Fruit fly (Drosophila melanogaster) whole organism, pupa: ENCODE measurements around the gene Inx3.

Experiments
- CG10348 ChIP-seq: fragments of 200-800 bp; sonication (Bioruptor generic); IDR thresholded peaks from 2 replicates; pipeline ENCODE4 v1.3.6; 2022; ENCODE audit warnings: missing biosample characterization, missing genetic modification characterization
- CG12605 ChIP-seq: fragments of 200-800 bp; sonication (Bioruptor generic); IDR thresholded peaks from 2 replicates; pipeline ENCODE4 v1.3.6; 2022; ENCODE audit warnings: missing biosample characterization, missing genetic modification characterization
- CG13204 ChIP-seq: fragments of 200-800 bp; sonication (Bioruptor generic); optimal IDR thresholded peaks from 2 replicates; lab custom pipeline; 2018; ENCODE audit warnings: missing biosample characterization, mild to moderate bottlenecking, missing genetic modification characterization, moderate library complexity
- CG14655 ChIP-seq: fragments of 200-800 bp; sonication (Bioruptor generic); optimal IDR thresholded peaks from 3 replicates; lab custom pipeline; 2017; ENCODE audit warnings: mild to moderate bottlenecking, missing biosample characterization, missing genetic modification reagents, missing genetic modification characterization
- CG15710 ChIP-seq: fragments of 200-800 bp; sonication (Bioruptor generic); optimal IDR thresholded peaks from 2 replicates; lab custom pipeline; 2018; ENCODE audit warnings: missing biosample characterization, mild to moderate bottlenecking, missing genetic modification characterization, moderate library complexity
- CG17806 ChIP-seq: fragments of 200-800 bp; sonication (Bioruptor generic); optimal IDR thresholded peaks from 2 replicates; lab custom pipeline; 2018; ENCODE audit warnings: missing biosample characterization, mild to moderate bottlenecking, missing genetic modification characterization, moderate library complexity
- CG32121 ChIP-seq: fragments of 200-800 bp; sonication (Bioruptor generic); IDR thresholded peaks from 2 replicates; pipeline ENCODE4 v1.3.6; 2022; ENCODE audit warnings: missing biosample characterization, missing genetic modification characterization
- CG34367 ChIP-seq: fragments of 200-800 bp; sonication (Bioruptor generic); optimal IDR thresholded peaks from 2 replicates; lab custom pipeline; 2018; ENCODE audit warnings: missing biosample characterization, mild to moderate bottlenecking, missing genetic modification characterization
- CG4496 ChIP-seq: fragments of 200-800 bp; sonication (Bioruptor generic); IDR thresholded peaks from 3 replicates; pipeline ENCODE4 v1.3.6; 2022; ENCODE audit warnings: missing biosample characterization, missing genetic modification characterization
- CG8159 ChIP-seq: fragments of 200-800 bp; sonication (Bioruptor generic); optimal IDR thresholded peaks from 3 replicates; lab custom pipeline; 2018; ENCODE audit warnings: missing biosample characterization, mild to moderate bottlenecking, missing genetic modification characterization, moderate library complexity
- CG8301 ChIP-seq: fragments of 200-800 bp; sonication (Bioruptor generic); optimal IDR thresholded peaks from 2 replicates; lab custom pipeline; 2018; ENCODE audit warnings: missing biosample characterization, mild to moderate bottlenecking, missing genetic modification characterization
- CG9948 ChIP-seq: fragments of 200-800 bp; sonication (Bioruptor generic); optimal IDR thresholded peaks from 2 replicates; lab custom pipeline; 2018; ENCODE audit warnings: missing biosample characterization, mild to moderate bottlenecking, missing genetic modification characterization, moderate library complexity
- D1 ChIP-seq: fragments of 200-800 bp; sonication (Bioruptor generic); optimal IDR thresholded peaks from 2 replicates; lab custom pipeline; 2018; ENCODE audit warnings: missing biosample characterization, mild to moderate bottlenecking, missing genetic modification characterization, moderate library complexity
- EcR ChIP-seq: fragments of 200-800 bp; sonication (Bioruptor generic); optimal IDR thresholded peaks from 3 replicates; lab custom pipeline; 2019; ENCODE audit warnings: missing biosample characterization, missing genetic modification characterization, mild to moderate bottlenecking, moderate library complexity, missing genetic modification reagents
- Ets98B ChIP-seq: fragments of 200-800 bp; sonication (Bioruptor generic); IDR thresholded peaks from 2 replicates; pipeline ENCODE4 v1.3.6; 2022; ENCODE audit warnings: missing biosample characterization, missing genetic modification characterization
- Pif1A ChIP-seq: fragments of 200-800 bp; sonication (Bioruptor generic); optimal IDR thresholded peaks from 3 replicates; lab custom pipeline; 2016; ENCODE audit warnings: missing biosample characterization, missing genetic modification characterization
- Pif1B ChIP-seq: fragments of 200-800 bp; sonication (Bioruptor generic); optimal IDR thresholded peaks from 3 replicates; lab custom pipeline; 2016; ENCODE audit warnings: missing biosample characterization, missing genetic modification characterization
- Snoo ChIP-seq: fragments of 200-800 bp; sonication (Bioruptor generic); optimal IDR thresholded peaks from 3 replicates; lab custom pipeline; 2017; ENCODE audit warnings: missing biosample characterization, mild to moderate bottlenecking, missing genetic modification characterization, inconsistent platforms
- fd96Ca ChIP-seq: fragments of 200-800 bp; sonication (Bioruptor generic); IDR thresholded peaks from 3 replicates; pipeline ENCODE4 v1.3.6; 2022; ENCODE audit warnings: missing biosample characterization, missing genetic modification characterization
- gl ChIP-seq: fragments of 200-800 bp; sonication (Bioruptor generic); optimal IDR thresholded peaks from 2 replicates; lab custom pipeline; 2018; ENCODE audit warnings: missing biosample characterization, mild to moderate bottlenecking, missing genetic modification characterization
- rn ChIP-seq: fragments of 200-800 bp; sonication (Bioruptor generic); IDR thresholded peaks from 2 replicates; pipeline ENCODE4 v1.3.6; 2022; ENCODE audit warnings: missing biosample characterization, missing genetic modification characterization

Inx3 gene

dm6 chr3R:28888561-28889426, 29.5 kb upstream of the Inx3 start:
- TF ChIP-seq rn (GFP tag; lab: Robert Waterston, UW) (0 out of 2 replicates have a peak, but pooled peaks have one; percentile 12), D1 (no peak), CG13204 (GFP tag; lab: Kevin White, UChicago) (peak; percentile 14), fd96Ca (GFP tag; lab: Robert Waterston, UW) (peak; percentile 80; the same call in 2 of the 3 replicates), CG4496 (GFP tag; lab: Robert Waterston, UW) (peak; percentile 67), CG17806 (tag; lab: Kevin White, UChicago) (peak; percentile 64), CG10348 (GFP tag; lab: Robert Waterston, UW) (no peak), CG34367 (tag; lab: Kevin White, UChicago) (peak; percentile 33), Pif1B (GFP tag; lab: Kevin White, UChicago) (peak; percentile 65), CG12605 (GFP tag; lab: Robert Waterston, UW) (peak; percentile 26; the same call in 1 of the 2 replicates), CG9948 (peak; percentile 62), gl (tag; lab: Kevin White, UChicago) (peak; percentile 3), EcR (GFP tag; lab: Kevin White, UChicago) (peak; percentile 90), CG8159 (tag; lab: Kevin White, UChicago) (peak; percentile 69), Snoo (tag; lab: Kevin White, UChicago) (peak; percentile 66), CG32121 (GFP tag; lab: Robert Waterston, UW) (peak; percentile 60; the same call in 1 of the 2 replicates), Pif1A (GFP tag; lab: Kevin White, UChicago) (peak; percentile 75), CG15710 (tag; lab: Kevin White, UChicago) (peak; percentile 65), CG14655 (GFP tag; lab: Kevin White, UChicago) (peak; percentile 77), CG8301 (tag; lab: Kevin White, UChicago) (peak; percentile 77), Ets98B (GFP tag; lab: Robert Waterston, UW) (peak; percentile 68)

dm6 chr3R:28887559-28888432, 28.5 kb upstream of the Inx3 start, which contains the start of the genes CG33203 and Doa:
TSS of gene CG33203 (minus strand) at chr3R:28887709.
TSS of gene Doa (plus strand) at chr3R:28888073.
- TF ChIP-seq CG17806 (tag; lab: Kevin White, UChicago) (no peak), CG15710 (tag; lab: Kevin White, UChicago) (no peak), Ets98B (GFP tag; lab: Robert Waterston, UW) (0 out of 2 replicates have a peak, but pooled peaks have one; percentile 12), CG4496 (GFP tag; lab: Robert Waterston, UW) (peak; percentile 35; the same call in 1 of the 3 replicates), fd96Ca (GFP tag; lab: Robert Waterston, UW) (no peak), CG10348 (GFP tag; lab: Robert Waterston, UW) (no peak)

dm6 chr3R:28886813-28887212, 27.5 kb upstream of the Inx3 start:
- TF ChIP-seq CG9948 (no peak), Snoo (tag; lab: Kevin White, UChicago) (no peak), EcR (GFP tag; lab: Kevin White, UChicago) (no peak), CG12605 (GFP tag; lab: Robert Waterston, UW) (no peak), CG15710 (tag; lab: Kevin White, UChicago) (no peak)

- TF ChIP-seq CG15710 (tag; lab: Kevin White, UChicago) (no peak), Pif1A (GFP tag; lab: Kevin White, UChicago) (no peak), EcR (GFP tag; lab: Kevin White, UChicago) (peak; percentile 76), CG13204 (GFP tag; lab: Kevin White, UChicago) (no peak), CG12605 (GFP tag; lab: Robert Waterston, UW) (no peak)
Measured at dm6 chr3R:28883434-28883833, 24.1 kb upstream of the Inx3 start, which contains the start of gene Nepl21. TSS of gene Nepl21 (plus strand) at chr3R:28883693.

- TF ChIP-seq Snoo (tag; lab: Kevin White, UChicago) (peak; percentile 85), CG12605 (GFP tag; lab: Robert Waterston, UW) (peak; percentile 91), CG15710 (tag; lab: Kevin White, UChicago) (peak; percentile 89), CG14655 (GFP tag; lab: Kevin White, UChicago) (peak; percentile 91), Ets98B (GFP tag; lab: Robert Waterston, UW) (peak; percentile 93), CG13204 (GFP tag; lab: Kevin White, UChicago) (peak; percentile 65), EcR (GFP tag; lab: Kevin White, UChicago) (peak; percentile 77), CG8159 (tag; lab: Kevin White, UChicago) (peak; percentile 92), CG4496 (GFP tag; lab: Robert Waterston, UW) (peak; percentile 95), rn (GFP tag; lab: Robert Waterston, UW) (peak; percentile 79), CG32121 (GFP tag; lab: Robert Waterston, UW) (peak; percentile 94), D1 (no peak), gl (tag; lab: Kevin White, UChicago) (peak; percentile 80), CG8301 (tag; lab: Kevin White, UChicago) (peak; percentile 90), CG10348 (GFP tag; lab: Robert Waterston, UW) (peak; percentile 65), Pif1B (GFP tag; lab: Kevin White, UChicago) (peak; percentile 84), CG9948 (peak; percentile 85), CG34367 (tag; lab: Kevin White, UChicago) (peak; percentile 89), fd96Ca (GFP tag; lab: Robert Waterston, UW) (peak; percentile 92), CG17806 (tag; lab: Kevin White, UChicago) (peak; percentile 89), Pif1A (GFP tag; lab: Kevin White, UChicago) (peak; percentile 85)
- TF ChIP-seq, all 21 proteins: peak for 20
Measured at dm6 chr3R:28880066-28880842, 21.0 kb upstream of the Inx3 start, which contains the start of the genes Nepl19 and Nepl20. TSS of gene Nepl19 (minus strand) at chr3R:28880122. TSS of gene Nepl20 (plus strand) at chr3R:28880792.
